Fruit fly (Drosophila melanogaster) whole organism, pupa: ENCODE measurements around the gene CG32655.

Source experiments
- CG10348 ChIP-seq: fragments of 200-800 bp; sonication (Bioruptor generic); IDR thresholded peaks from 2 replicates; pipeline ENCODE4 v1.3.6; 2022; ENCODE audit warnings: missing biosample characterization, missing genetic modification characterization
- CG12605 ChIP-seq: fragments of 200-800 bp; sonication (Bioruptor generic); IDR thresholded peaks from 2 replicates; pipeline ENCODE4 v1.3.6; 2022; ENCODE audit warnings: missing biosample characterization, missing genetic modification characterization
- CG13204 ChIP-seq: fragments of 200-800 bp; sonication (Bioruptor generic); optimal IDR thresholded peaks from 2 replicates; lab custom pipeline; 2018; ENCODE audit warnings: missing biosample characterization, mild to moderate bottlenecking, missing genetic modification characterization, moderate library complexity
- CG14655 ChIP-seq: fragments of 200-800 bp; sonication (Bioruptor generic); optimal IDR thresholded peaks from 3 replicates; lab custom pipeline; 2017; ENCODE audit warnings: mild to moderate bottlenecking, missing biosample characterization, missing genetic modification reagents, missing genetic modification characterization
- CG15710 ChIP-seq: fragments of 200-800 bp; sonication (Bioruptor generic); optimal IDR thresholded peaks from 2 replicates; lab custom pipeline; 2018; ENCODE audit warnings: missing biosample characterization, mild to moderate bottlenecking, missing genetic modification characterization, moderate library complexity
- CG17806 ChIP-seq: fragments of 200-800 bp; sonication (Bioruptor generic); optimal IDR thresholded peaks from 2 replicates; lab custom pipeline; 2018; ENCODE audit warnings: missing biosample characterization, mild to moderate bottlenecking, missing genetic modification characterization, moderate library complexity
- CG32121 ChIP-seq: fragments of 200-800 bp; sonication (Bioruptor generic); IDR thresholded peaks from 2 replicates; pipeline ENCODE4 v1.3.6; 2022; ENCODE audit warnings: missing biosample characterization, missing genetic modification characterization
- CG34367 ChIP-seq: fragments of 200-800 bp; sonication (Bioruptor generic); optimal IDR thresholded peaks from 2 replicates; lab custom pipeline; 2018; ENCODE audit warnings: missing biosample characterization, mild to moderate bottlenecking, missing genetic modification characterization
- CG4496 ChIP-seq: fragments of 200-800 bp; sonication (Bioruptor generic); IDR thresholded peaks from 3 replicates; pipeline ENCODE4 v1.3.6; 2022; ENCODE audit warnings: missing biosample characterization, missing genetic modification characterization
- CG8159 ChIP-seq: fragments of 200-800 bp; sonication (Bioruptor generic); optimal IDR thresholded peaks from 3 replicates; lab custom pipeline; 2018; ENCODE audit warnings: missing biosample characterization, mild to moderate bottlenecking, missing genetic modification characterization, moderate library complexity
- CG8301 ChIP-seq: fragments of 200-800 bp; sonication (Bioruptor generic); optimal IDR thresholded peaks from 2 replicates; lab custom pipeline; 2018; ENCODE audit warnings: missing biosample characterization, mild to moderate bottlenecking, missing genetic modification characterization
- CG9948 ChIP-seq: fragments of 200-800 bp; sonication (Bioruptor generic); optimal IDR thresholded peaks from 2 replicates; lab custom pipeline; 2018; ENCODE audit warnings: missing biosample characterization, mild to moderate bottlenecking, missing genetic modification characterization, moderate library complexity
- D1 ChIP-seq: fragments of 200-800 bp; sonication (Bioruptor generic); optimal IDR thresholded peaks from 2 replicates; lab custom pipeline; 2018; ENCODE audit warnings: missing biosample characterization, mild to moderate bottlenecking, missing genetic modification characterization, moderate library complexity
- EcR ChIP-seq: fragments of 200-800 bp; sonication (Bioruptor generic); optimal IDR thresholded peaks from 3 replicates; lab custom pipeline; 2019; ENCODE audit warnings: missing biosample characterization, missing genetic modification characterization, mild to moderate bottlenecking, moderate library complexity, missing genetic modification reagents
- Ets98B ChIP-seq: fragments of 200-800 bp; sonication (Bioruptor generic); IDR thresholded peaks from 2 replicates; pipeline ENCODE4 v1.3.6; 2022; ENCODE audit warnings: missing biosample characterization, missing genetic modification characterization
- Pif1A ChIP-seq: fragments of 200-800 bp; sonication (Bioruptor generic); optimal IDR thresholded peaks from 3 replicates; lab custom pipeline; 2016; ENCODE audit warnings: missing biosample characterization, missing genetic modification characterization
- Pif1B ChIP-seq: fragments of 200-800 bp; sonication (Bioruptor generic); optimal IDR thresholded peaks from 3 replicates; lab custom pipeline; 2016; ENCODE audit warnings: missing biosample characterization, missing genetic modification characterization
- Snoo ChIP-seq: fragments of 200-800 bp; sonication (Bioruptor generic); optimal IDR thresholded peaks from 3 replicates; lab custom pipeline; 2017; ENCODE audit warnings: missing biosample characterization, mild to moderate bottlenecking, missing genetic modification characterization, inconsistent platforms
- fd96Ca ChIP-seq: fragments of 200-800 bp; sonication (Bioruptor generic); IDR thresholded peaks from 3 replicates; pipeline ENCODE4 v1.3.6; 2022; ENCODE audit warnings: missing biosample characterization, missing genetic modification characterization
- gl ChIP-seq: fragments of 200-800 bp; sonication (Bioruptor generic); optimal IDR thresholded peaks from 2 replicates; lab custom pipeline; 2018; ENCODE audit warnings: missing biosample characterization, mild to moderate bottlenecking, missing genetic modification characterization
- rn ChIP-seq: fragments of 200-800 bp; sonication (Bioruptor generic); IDR thresholded peaks from 2 replicates; pipeline ENCODE4 v1.3.6; 2022; ENCODE audit warnings: missing biosample characterization, missing genetic modification characterization

The CG32655 gene

DNA sequence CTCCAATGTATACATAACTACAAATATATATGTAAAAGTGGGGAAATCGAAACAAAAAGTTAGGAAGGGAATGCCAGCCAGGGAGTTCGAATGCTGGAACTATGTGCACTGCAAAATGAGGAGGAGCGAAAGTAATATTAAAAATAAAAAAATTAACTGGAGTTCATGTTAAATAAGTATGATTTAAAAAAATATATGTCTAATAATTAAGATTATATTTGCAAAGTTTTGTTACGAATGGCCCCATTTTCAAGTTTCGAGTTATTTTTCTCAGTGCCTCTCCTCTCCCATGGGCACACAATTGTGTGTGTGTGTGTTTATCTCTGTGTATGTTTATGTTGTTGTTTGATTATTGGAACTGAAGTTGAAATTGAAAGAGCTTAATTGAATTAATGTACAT, 6.7 kb upstream of the CG32655 start:
- peak; percentile 35 for TF ChIP-seq CG8159 (tag; lab: Kevin White, UChicago)
- TF ChIP-seq CG4496, result 0 out of 3 replicates have a peak, but pooled peaks have one; percentile 34
- no peak for TF ChIP-seq rn
- no peak for TF ChIP-seq CG12605 (GFP tag; lab: Robert Waterston, UW)
- TF ChIP-seq Pif1A (GFP tag; lab: Kevin White, UChicago), result no peak
- TF ChIP-seq fd96Ca (GFP tag; lab: Robert Waterston, UW), result 0 out of 3 replicates have a peak, but pooled peaks have one; percentile 14
- TF ChIP-seq Snoo (tag; lab: Kevin White, UChicago), result no peak
- no peak for TF ChIP-seq EcR (GFP tag; lab: Kevin White, UChicago)
- no peak for TF ChIP-seq CG13204 (GFP tag; lab: Kevin White, UChicago)
- TF ChIP-seq CG14655 (GFP tag; lab: Kevin White, UChicago), result peak; percentile 51
- peak; percentile 28 for TF ChIP-seq CG17806 (tag; lab: Kevin White, UChicago)
- no peak for TF ChIP-seq Ets98B (GFP tag; lab: Robert Waterston, UW)
- no peak for TF ChIP-seq Pif1B (GFP tag; lab: Kevin White, UChicago)
- TF ChIP-seq CG9948 (tag; lab: Kevin White, UChicago), result peak; percentile 39
- peak; percentile 11 for TF ChIP-seq CG8301 (tag; lab: Kevin White, UChicago)
- TF ChIP-seq CG15710, result no peak
- TF ChIP-seq gl (tag; lab: Kevin White, UChicago), result no peak
- no peak for TF ChIP-seq CG32121
- no peak for TF ChIP-seq CG10348 (GFP tag; lab: Robert Waterston, UW)
- TF ChIP-seq CG34367 (tag; lab: Kevin White, UChicago), result no peak
- no peak for TF ChIP-seq D1 (tag; lab: Kevin White, UChicago)

dm6 chrX:12241032-12241431, 5.4 kb upstream of the CG32655 start:
- no peak for TF ChIP-seq CG32121
- no peak for TF ChIP-seq CG13204 (GFP tag; lab: Kevin White, UChicago)
- no peak for TF ChIP-seq CG12605 (GFP tag; lab: Robert Waterston, UW)
- TF ChIP-seq gl (tag; lab: Kevin White, UChicago), result no peak
- peak; percentile 67 for TF ChIP-seq CG14655 (GFP tag; lab: Kevin White, UChicago)
- TF ChIP-seq EcR (GFP tag; lab: Kevin White, UChicago), result no peak
- no peak for TF ChIP-seq D1 (tag; lab: Kevin White, UChicago)
- no peak for TF ChIP-seq rn
- peak; percentile 52; the same call in 1 of the 3 replicates for TF ChIP-seq fd96Ca (GFP tag; lab: Robert Waterston, UW)
- no peak for TF ChIP-seq CG10348 (GFP tag; lab: Robert Waterston, UW)
- TF ChIP-seq CG34367 (tag; lab: Kevin White, UChicago), result peak; percentile 16
- peak; percentile 48 for TF ChIP-seq CG17806 (tag; lab: Kevin White, UChicago)
- TF ChIP-seq Pif1B (GFP tag; lab: Kevin White, UChicago), result peak; percentile 2
- no peak for TF ChIP-seq Snoo (tag; lab: Kevin White, UChicago)
- TF ChIP-seq Ets98B (GFP tag; lab: Robert Waterston, UW), result peak; percentile 34; the same call in 1 of the 2 replicates
- peak; percentile 48 for TF ChIP-seq CG8301 (tag; lab: Kevin White, UChicago)
- peak; percentile 52 for TF ChIP-seq CG9948 (tag; lab: Kevin White, UChicago)
- peak; percentile 39; the same call in 1 of the 3 replicates for TF ChIP-seq CG4496
- peak; percentile 11 for TF ChIP-seq CG15710
- peak; percentile 27 for TF ChIP-seq Pif1A (GFP tag; lab: Kevin White, UChicago)
- peak; percentile 34 for TF ChIP-seq CG8159 (tag; lab: Kevin White, UChicago)
- TF ChIP-seq, all 21 proteins: peak for 12

- TF ChIP-seq Snoo (tag; lab: Kevin White, UChicago), result peak; percentile 28
- TF ChIP-seq CG14655 (GFP tag; lab: Kevin White, UChicago), result peak; percentile 33
- TF ChIP-seq gl (tag; lab: Kevin White, UChicago), result no peak
- peak; percentile 2 for TF ChIP-seq CG8159 (tag; lab: Kevin White, UChicago)
- TF ChIP-seq CG9948 (tag; lab: Kevin White, UChicago), result peak; percentile 37
- peak; percentile 2 for TF ChIP-seq Pif1A (GFP tag; lab: Kevin White, UChicago)
Measured at dm6 chrX:12239500-12239899, 3.8 kb upstream of the CG32655 start.

DNA sequence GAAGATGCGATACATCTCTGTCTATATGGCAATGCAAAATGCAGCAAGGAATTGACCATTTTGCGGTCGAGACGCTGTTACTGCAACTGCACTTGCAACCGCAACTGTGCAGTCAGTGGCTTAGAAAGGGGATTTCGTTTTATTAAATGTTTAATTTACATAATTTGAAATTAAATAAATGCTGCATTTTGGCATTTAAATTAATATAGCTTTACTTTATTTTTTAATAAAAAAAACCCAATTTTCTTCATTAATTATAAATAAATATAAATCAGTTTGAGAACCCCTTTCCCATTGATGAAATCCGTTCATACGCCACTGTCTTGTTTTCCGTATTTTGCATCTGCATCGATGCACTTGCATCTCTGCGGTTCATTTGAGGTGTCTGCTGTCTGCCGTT, 7.7 kb downstream of the CG32655 start:
- no peak for TF ChIP-seq CG13204 (GFP tag; lab: Kevin White, UChicago)
- TF ChIP-seq CG14655 (GFP tag; lab: Kevin White, UChicago), result peak; percentile 48
- peak; percentile 24 for TF ChIP-seq CG9948 (tag; lab: Kevin White, UChicago)
- no peak for TF ChIP-seq fd96Ca (GFP tag; lab: Robert Waterston, UW)
- no peak for TF ChIP-seq Snoo (tag; lab: Kevin White, UChicago)
- TF ChIP-seq CG10348 (GFP tag; lab: Robert Waterston, UW), result no peak
- TF ChIP-seq Pif1B (GFP tag; lab: Kevin White, UChicago), result no peak
- TF ChIP-seq CG12605 (GFP tag; lab: Robert Waterston, UW), result no peak; the same call in 1 of the 2 replicates
- peak; percentile 20 for TF ChIP-seq Pif1A (GFP tag; lab: Kevin White, UChicago)
- peak; percentile 26 for TF ChIP-seq CG17806 (tag; lab: Kevin White, UChicago)
- peak; percentile 42 for TF ChIP-seq CG15710
- TF ChIP-seq Ets98B (GFP tag; lab: Robert Waterston, UW), result no peak
- TF ChIP-seq gl (tag; lab: Kevin White, UChicago), result no peak
- TF ChIP-seq CG8301 (tag; lab: Kevin White, UChicago), result peak; percentile 2
- TF ChIP-seq CG8159 (tag; lab: Kevin White, UChicago), result peak; percentile 53
- 0 out of 3 replicates have a peak, but pooled peaks have one; percentile 24 for TF ChIP-seq CG4496
- TF ChIP-seq D1 (tag; lab: Kevin White, UChicago), result no peak
- TF ChIP-seq EcR (GFP tag; lab: Kevin White, UChicago), result no peak
- TF ChIP-seq rn, result no peak
- peak; percentile 24 for TF ChIP-seq CG34367 (tag; lab: Kevin White, UChicago)
- peak; percentile 26; the same call in 1 of the 2 replicates for TF ChIP-seq CG32121
- TF ChIP-seq, all 21 proteins: peak for 10

- TF ChIP-seq CG10348 (GFP tag; lab: Robert Waterston, UW), result peak; percentile 84
- peak; percentile 93 for TF ChIP-seq Snoo (tag; lab: Kevin White, UChicago)
- TF ChIP-seq CG13204 (GFP tag; lab: Kevin White, UChicago), result peak; percentile 91
- TF ChIP-seq CG32121, result peak; percentile 93
- TF ChIP-seq EcR (GFP tag; lab: Kevin White, UChicago), result peak; percentile 93
- TF ChIP-seq gl (tag; lab: Kevin White, UChicago), result peak; percentile 89
- TF ChIP-seq CG9948 (tag; lab: Kevin White, UChicago), result peak; percentile 93
- TF ChIP-seq Ets98B (GFP tag; lab: Robert Waterston, UW), result peak; percentile 93
- peak; percentile 81; the same call in 1 of the 2 replicates for TF ChIP-seq CG12605 (GFP tag; lab: Robert Waterston, UW)
- TF ChIP-seq Pif1B (GFP tag; lab: Kevin White, UChicago), result peak; percentile 91
- peak; percentile 95 for TF ChIP-seq CG4496
- TF ChIP-seq fd96Ca (GFP tag; lab: Robert Waterston, UW), result peak; percentile 97
- peak; percentile 91 for TF ChIP-seq CG17806 (tag; lab: Kevin White, UChicago)
- TF ChIP-seq Pif1A (GFP tag; lab: Kevin White, UChicago), result peak; percentile 92
- peak; percentile 92 for TF ChIP-seq CG8159 (tag; lab: Kevin White, UChicago)
- TF ChIP-seq D1 (tag; lab: Kevin White, UChicago), result peak; percentile 56
- peak; percentile 88 for TF ChIP-seq rn
- peak; percentile 93 for TF ChIP-seq CG15710
- TF ChIP-seq CG34367 (tag; lab: Kevin White, UChicago), result peak; percentile 95
- TF ChIP-seq CG8301 (tag; lab: Kevin White, UChicago), result peak; percentile 92
- peak; percentile 95 for TF ChIP-seq CG14655 (GFP tag; lab: Kevin White, UChicago)
Measured at dm6 chrX:12226561-12226960, 9.1 kb downstream of the CG32655 start.
